Worm (Caenorhabditis elegans) whole organism, early embryonic: ENCODE measurements around the gene moc-6.

Experiments used
- F13C5.2 ChIP-seq: sonication (generic microtip); optimal IDR thresholded peaks from 2 replicates; lab custom pipeline; 2017; ENCODE audit warnings: mild to moderate bottlenecking, missing genetic modification characterization, inconsistent platforms, missing compliant biosample characterization
- aly-1 ChIP-seq: sonication (generic microtip); optimal IDR thresholded peaks from 2 replicates; lab custom pipeline; 2016; ENCODE audit warnings: missing genetic modification characterization, missing compliant biosample characterization
- ama-1 ChIP-seq: fragments of 150-350 bp; optimal IDR thresholded peaks from 2 replicates; lab custom pipeline; 2014
- ceh-13 ChIP-seq: fragments of 200-800 bp; sonication (Bioruptor generic); optimal IDR thresholded peaks from 2 replicates; lab custom pipeline; 2018; ENCODE audit warnings: mild to moderate bottlenecking, missing genetic modification characterization, missing compliant biosample characterization
- ceh-36 ChIP-seq: sonication (generic microtip); optimal IDR thresholded peaks from 2 replicates; lab custom pipeline; 2016; ENCODE audit warnings: missing genetic modification characterization, inconsistent platforms, missing compliant biosample characterization
- ets-7 ChIP-seq: sonication (generic microtip); optimal IDR thresholded peaks from 2 replicates; lab custom pipeline; 2016; ENCODE audit warnings: missing genotype, missing genetic modification characterization, missing compliant biosample characterization
- flt-1 ChIP-seq: fragments of 200-800 bp; sonication (Bioruptor generic); IDR thresholded peaks from 2 replicates; pipeline ENCODE4 v1.3.6; 2022; ENCODE audit warnings: missing genetic modification characterization, missing compliant biosample characterization
- scrt-1 ChIP-seq: fragments of 200-800 bp; sonication (Bioruptor generic); IDR thresholded peaks from 2 replicates; pipeline ENCODE4 v1.3.6; 2022; ENCODE audit warnings: missing genetic modification characterization, missing compliant biosample characterization
- tbx-37 ChIP-seq: fragments of 200-800 bp; sonication (Bioruptor generic); conservative IDR thresholded peaks from 2 replicates; pipeline ENCODE4 v1.3.6; 2022; ENCODE audit warnings: missing genetic modification reagents, missing genetic modification characterization, missing compliant biosample characterization

DNA sequence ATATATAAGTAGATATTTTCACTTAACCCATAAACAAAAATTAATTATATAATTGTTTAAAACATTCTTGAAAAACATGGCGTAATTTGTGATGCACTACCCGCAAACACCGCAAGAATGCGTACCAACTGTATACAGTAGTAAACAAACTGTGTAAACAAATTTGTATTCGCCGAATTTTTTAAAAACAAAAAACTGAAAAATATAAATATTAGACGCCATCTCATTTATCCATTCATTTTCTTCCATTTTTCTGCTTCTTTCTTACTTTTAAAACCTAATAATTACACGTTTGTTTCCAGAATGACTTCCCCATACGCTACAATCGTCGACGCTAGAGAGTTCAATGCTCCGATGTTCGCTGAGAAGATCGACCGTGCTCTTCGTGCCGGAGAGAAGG, 29.5 kb downstream of the moc-6 start, which contains the start of gene nex-1:
- no peak for TF ChIP-seq ceh-13 (GFP tag; lab: Kevin White, UChicago)
- TF ChIP-seq ets-7 (tag; lab: Kevin White, UChicago), result no peak
- TF ChIP-seq ama-1 (lab: Kevin White, UChicago), result no peak
- TF ChIP-seq aly-1 (tag; lab: Kevin White, UChicago), result no peak
- no peak for TF ChIP-seq tbx-37 (GFP tag; lab: Robert Waterston, UW)
- no peak for TF ChIP-seq flt-1 (GFP tag; lab: Robert Waterston, UW)
- TF ChIP-seq ceh-36 (tag; lab: Kevin White, UChicago), result no peak
- TF ChIP-seq scrt-1, result no peak
- no peak for TF ChIP-seq F13C5.2 (tag; lab: Kevin White, UChicago)
